Fruit fly (Drosophila melanogaster): ENCODE results near the gene mRpL1.

mRpL1 gene

DNA sequence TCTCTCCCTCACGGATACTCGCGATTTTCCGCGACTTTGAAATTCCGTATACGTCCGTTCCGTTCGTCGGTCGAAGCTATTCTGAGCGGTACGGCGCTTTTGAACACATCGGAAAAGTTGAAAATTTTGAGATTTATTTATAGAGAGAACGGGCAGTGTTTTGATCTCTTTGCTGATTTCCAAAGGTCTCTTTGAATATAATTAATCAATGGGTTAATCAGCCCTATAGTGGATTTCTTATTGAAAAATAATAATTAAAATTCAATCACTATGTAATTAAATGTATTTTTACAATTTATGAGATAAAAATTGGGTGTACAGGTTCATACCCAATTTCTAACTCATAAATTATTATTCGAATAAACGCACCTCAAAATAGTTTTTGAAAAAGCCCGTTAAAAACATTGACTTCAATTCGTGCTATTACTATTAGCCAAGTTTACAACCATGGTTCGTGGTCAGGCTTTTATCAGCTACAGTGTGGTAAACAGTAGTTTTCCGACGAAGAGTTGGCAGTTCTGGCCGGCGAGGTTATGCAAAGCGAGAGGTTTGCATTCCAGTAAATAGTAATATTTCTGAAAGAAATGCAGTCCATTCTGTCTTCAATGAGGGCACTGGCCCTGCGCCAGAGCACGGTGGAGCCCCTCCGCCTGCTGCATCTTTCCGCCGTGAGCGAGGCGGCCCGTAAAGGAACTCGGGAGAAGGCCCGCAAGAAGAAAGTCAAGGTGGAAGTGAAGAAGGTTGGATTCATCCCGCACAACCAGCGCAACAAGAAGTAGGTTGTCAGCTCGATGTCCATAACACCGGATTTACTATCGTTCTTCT is at the start of gene mRpL1, which contains the start of gene CG9626:
Gene mRpL1, plus strand, starts transcription at position 513 of the 825 bp plus-strand sequence.
Gene CG9626, minus strand, starts transcription at position 51 of the 825 bp plus-strand sequence.
- TF ChIP-seq cic (GFP tag; optimal IDR thresholded peaks at IDR 0.05) = no peak
- TF ChIP-seq CG11617 (GFP tag; optimal IDR thresholded peaks at IDR 0.05) = peak; percentile 0
- TF ChIP-seq Mnt (GFP tag; optimal IDR thresholded peaks at IDR 0.05) = peak; percentile 50
- TF ChIP-seq ovo (GFP tag; optimal IDR thresholded peaks at IDR 0.05) = no peak
- TF ChIP-seq bab1 (GFP tag; optimal IDR thresholded peaks at IDR 0.05) = peak; percentile 34
- TF ChIP-seq pad (GFP tag; optimal IDR thresholded peaks at IDR 0.05) = peak; percentile 19
- peak; percentile 73 for TF ChIP-seq kay (GFP tag; ENCODE audit: borderline replicate concordance)
- TF ChIP-seq CG7101 (tag; optimal IDR thresholded peaks at IDR 0.05) = peak; percentile 8

DNA sequence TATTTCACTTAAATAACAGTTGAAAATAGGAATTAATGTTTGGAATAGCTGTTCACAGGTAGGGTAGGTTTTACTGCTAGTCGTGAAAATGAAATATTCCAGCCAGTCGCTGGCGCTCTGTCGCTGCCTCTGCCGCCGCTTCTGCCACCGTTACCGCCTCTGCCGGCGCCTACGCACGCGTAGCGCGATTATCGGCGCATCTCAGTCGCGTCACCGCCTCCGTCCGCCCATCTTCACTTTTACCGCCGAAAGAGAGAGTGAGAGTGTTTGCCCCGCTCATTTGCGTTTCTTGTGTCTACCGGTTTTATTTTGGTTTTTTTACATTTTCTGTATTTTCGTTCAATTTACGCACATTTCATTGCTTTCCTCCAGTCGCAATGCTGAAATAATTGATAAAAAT is 49.7 kb upstream of the mRpL1 start:
- TF ChIP-seq cnc (optimal IDR thresholded peaks at IDR 0.05) (no peak), toe (GFP tag; optimal IDR thresholded peaks at IDR 0.05) (no peak), Mnt (GFP tag; optimal IDR thresholded peaks at IDR 0.05) (no peak), Crg-1 (GFP tag; optimal IDR thresholded peaks at IDR 0.05) (no peak), CG5204 (GFP tag; optimal IDR thresholded peaks at IDR 0.05) (no peak), bab1 (GFP tag; optimal IDR thresholded peaks at IDR 0.05) (no peak), CG14711 (tag; optimal IDR thresholded peaks at IDR 0.05) (no peak), CG1620 (GFP tag; optimal IDR thresholded peaks at IDR 0.05) (no peak), pad (GFP tag; optimal IDR thresholded peaks at IDR 0.05) (no peak), CG33017 (tag; optimal IDR thresholded peaks at IDR 0.05) (no peak), CG7045 (GFP tag; optimal IDR thresholded peaks at IDR 0.05) (no peak), CG11617 (GFP tag; optimal IDR thresholded peaks at IDR 0.05) (no peak), CG12768 (GFP tag; optimal IDR thresholded peaks at IDR 0.05) (no peak), tj (GFP tag; optimal IDR thresholded peaks at IDR 0.05) (no peak), cic (GFP tag; optimal IDR thresholded peaks at IDR 0.05) (no peak), CG7101 (tag; optimal IDR thresholded peaks at IDR 0.05) (no peak)

DNA sequence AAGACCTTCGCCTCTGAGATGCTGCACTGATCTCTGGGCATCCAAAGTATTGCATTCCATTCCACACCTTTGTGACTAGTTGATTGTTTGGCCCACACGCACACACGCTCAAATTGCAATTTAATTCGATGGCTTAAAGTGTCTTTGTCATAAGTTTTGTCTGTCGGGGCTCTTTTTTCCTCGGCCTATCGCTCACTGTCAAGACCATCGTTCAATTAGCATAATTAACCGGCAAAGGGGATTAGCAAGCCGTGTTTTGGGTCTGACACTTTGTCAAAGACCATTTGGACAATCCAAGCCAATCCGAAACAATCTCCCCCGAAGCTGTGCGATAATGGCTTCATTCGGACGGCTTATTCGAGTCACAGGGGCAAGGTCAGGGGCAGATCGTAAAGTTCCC is 46.9 kb upstream of the mRpL1 start:
- no peak for TF ChIP-seq CG7101 (tag; optimal IDR thresholded peaks at IDR 0.05)
- TF ChIP-seq toe (GFP tag; optimal IDR thresholded peaks at IDR 0.05) = no peak
- no peak for TF ChIP-seq CG7045 (GFP tag; optimal IDR thresholded peaks at IDR 0.05)
- no peak for TF ChIP-seq CG33017 (tag; optimal IDR thresholded peaks at IDR 0.05)
- TF ChIP-seq Hr96 (GFP tag; optimal IDR thresholded peaks at IDR 0.05) = no peak
- TF ChIP-seq bab1 (GFP tag; optimal IDR thresholded peaks at IDR 0.05) = no peak
- no peak for TF ChIP-seq CG14711 (tag; optimal IDR thresholded peaks at IDR 0.05)

DNA sequence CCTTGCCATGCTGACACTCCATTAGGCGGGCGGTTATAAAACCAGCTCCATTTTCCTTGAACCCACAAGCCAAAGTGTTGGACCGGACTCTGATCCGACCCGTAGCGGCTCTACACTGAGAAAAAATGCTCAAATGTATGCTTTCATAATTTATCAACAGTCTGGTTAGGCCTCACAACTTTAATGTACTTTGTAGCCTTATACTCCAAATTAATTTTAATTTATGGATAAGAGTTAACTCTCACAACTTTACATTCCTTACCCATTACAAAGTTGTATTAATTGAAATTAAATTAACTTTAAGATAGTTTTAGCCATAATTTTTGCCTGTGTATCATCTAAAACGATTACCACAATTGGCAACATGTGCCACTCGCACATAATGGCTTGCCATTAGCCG is 45.2 kb upstream of the mRpL1 start:
- TF ChIP-seq Hr96 (GFP tag; optimal IDR thresholded peaks at IDR 0.05) (no peak), CG11617 (GFP tag; optimal IDR thresholded peaks at IDR 0.05) (no peak), CG5204 (GFP tag; optimal IDR thresholded peaks at IDR 0.05) (no peak), pad (GFP tag; optimal IDR thresholded peaks at IDR 0.05) (no peak), tj (GFP tag; optimal IDR thresholded peaks at IDR 0.05) (no peak), Clk (GFP tag; optimal IDR thresholded peaks at IDR 0.05) (no peak)

- peak; percentile 92 for TF ChIP-seq kay (GFP tag; ENCODE audit: borderline replicate concordance)
- no peak for TF ChIP-seq CG11617 (GFP tag; optimal IDR thresholded peaks at IDR 0.05)
- TF ChIP-seq CG33017 (tag; optimal IDR thresholded peaks at IDR 0.05) = peak; percentile 4
- peak; percentile 8 for TF ChIP-seq ovo (GFP tag; optimal IDR thresholded peaks at IDR 0.05)
Observed at dm6 chr3R:8261634-8262033, 39.6 kb upstream of the mRpL1 start.

DNA sequence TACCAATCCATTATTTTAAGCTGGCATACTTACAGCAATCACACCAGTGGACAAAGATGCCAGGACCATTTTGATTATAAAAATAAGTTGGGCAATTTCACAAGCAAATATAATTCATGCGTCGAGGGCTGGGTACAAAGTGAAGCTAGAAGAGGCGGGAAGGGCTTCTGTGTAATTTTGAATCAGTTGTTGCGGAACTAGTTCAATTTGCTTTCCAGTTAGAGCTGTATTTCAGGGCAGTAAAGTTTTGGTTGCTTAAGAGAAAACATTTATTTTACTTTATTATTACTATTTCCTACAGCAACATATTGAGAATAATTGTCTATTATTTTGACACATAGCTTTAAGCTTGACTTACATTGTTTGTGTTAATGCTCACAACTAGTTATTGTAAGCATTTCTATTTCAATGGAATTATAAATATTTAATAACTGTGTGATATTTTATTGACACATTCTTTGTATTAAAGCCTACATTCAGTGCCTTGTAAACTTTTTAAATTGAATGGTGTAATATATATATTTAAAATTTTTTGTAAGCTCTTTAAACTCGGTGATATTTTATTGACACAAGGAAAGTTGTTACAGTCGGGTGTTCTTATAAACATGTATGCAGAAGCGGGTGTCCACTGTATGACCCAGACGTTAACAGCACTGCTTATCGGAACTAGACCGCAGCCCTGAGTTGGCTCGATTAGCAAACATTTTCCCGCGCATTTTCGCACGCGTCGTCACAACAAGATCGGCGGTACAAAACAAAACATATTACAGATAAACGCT is 36.7 kb upstream of the mRpL1 start, which contains the start of the genes RPA1 and Mcm2:
Gene RPA1, minus strand, starts transcription at position 150 of the 779 bp plus-strand sequence.
Gene Mcm2, plus strand, starts transcription at position 669 of the 779 bp plus-strand sequence.
- TF ChIP-seq CG5204 (GFP tag; optimal IDR thresholded peaks at IDR 0.05) (peak; percentile 69), CG33017 (tag; optimal IDR thresholded peaks at IDR 0.05) (peak; percentile 73), CG11617 (GFP tag; optimal IDR thresholded peaks at IDR 0.05) (peak; percentile 84), cic (GFP tag; optimal IDR thresholded peaks at IDR 0.05) (no peak), kay (GFP tag; ENCODE audit: borderline replicate concordance) (no peak), pad (GFP tag; optimal IDR thresholded peaks at IDR 0.05) (peak; percentile 68), Clk (GFP tag; optimal IDR thresholded peaks at IDR 0.05) (no peak), bab1 (GFP tag; optimal IDR thresholded peaks at IDR 0.05) (peak; percentile 51), Crg-1 (GFP tag; optimal IDR thresholded peaks at IDR 0.05) (peak; percentile 44), cnc (optimal IDR thresholded peaks at IDR 0.05) (no peak), CG12768 (GFP tag; optimal IDR thresholded peaks at IDR 0.05) (peak; percentile 86), Hr96 (GFP tag; optimal IDR thresholded peaks at IDR 0.05) (peak; percentile 47), tj (GFP tag; optimal IDR thresholded peaks at IDR 0.05) (peak; percentile 53), Mnt (GFP tag; optimal IDR thresholded peaks at IDR 0.05) (peak; percentile 63), CG7045 (GFP tag; optimal IDR thresholded peaks at IDR 0.05) (peak; percentile 70), ovo (GFP tag; optimal IDR thresholded peaks at IDR 0.05) (peak; percentile 64), toe (GFP tag; optimal IDR thresholded peaks at IDR 0.05) (peak; percentile 79), CG7101 (tag; optimal IDR thresholded peaks at IDR 0.05) (peak; percentile 77), CG1620 (GFP tag; optimal IDR thresholded peaks at IDR 0.05) (peak; percentile 68), CG14711 (tag; optimal IDR thresholded peaks at IDR 0.05) (peak; percentile 66)

All from whole organism, adult.